Fruit fly (Drosophila melanogaster) whole organism, embryonic: ENCODE measurements around the gene ND-49L.

Experiments used
- CG4328 ChIP-seq: fragments of 200-800 bp; sonication (Bioruptor generic); optimal IDR thresholded peaks from 3 replicates; lab custom pipeline; 2017; ENCODE audit warnings: missing biosample characterization, missing genetic modification reagents, missing genetic modification characterization
- CG6689 ChIP-seq: fragments of 200-800 bp; sonication (Bioruptor generic); IDR thresholded peaks from 2 replicates; pipeline ENCODE4 v1.3.6; 2022; ENCODE audit warnings: missing biosample characterization, missing genetic modification characterization
- CG7372 ChIP-seq: fragments of 200-800 bp; sonication (Bioruptor generic); IDR thresholded peaks from 2 replicates; pipeline ENCODE4 v1.3.6; 2022; ENCODE audit warnings: missing biosample characterization, missing genetic modification characterization
- Max ChIP-seq: fragments of 200-800 bp; sonication (Bioruptor generic); optimal IDR thresholded peaks from 2 replicates; lab custom pipeline; 2016; ENCODE audit warnings: missing biosample characterization, mild to moderate bottlenecking, missing genetic modification characterization
- Sox100B ChIP-seq: fragments of 200-800 bp; sonication (Bioruptor generic); optimal IDR thresholded peaks from 3 replicates; lab custom pipeline; 2018; ENCODE audit warnings: missing biosample characterization, mild to moderate bottlenecking, missing genetic modification characterization
- cad ChIP-seq: fragments of >200 bp; optimal IDR thresholded peaks from 2 replicates; lab custom pipeline; 2017; ENCODE audit warnings: missing biosample characterization, missing genetic modification characterization
- crc ChIP-seq: fragments of 200-800 bp; sonication (Bioruptor generic); optimal IDR thresholded peaks from 2 replicates; lab custom pipeline; 2016; ENCODE audit warnings: missing biosample characterization, missing genetic modification characterization
- dan ChIP-seq: fragments of 200-800 bp; sonication (Bioruptor generic); IDR thresholded peaks from 2 replicates; pipeline ENCODE4 v1.3.6; 2022; ENCODE audit warnings: missing biosample characterization, missing genetic modification characterization
- kay ChIP-seq: fragments of 200-800 bp; sonication (Bioruptor generic); optimal IDR thresholded peaks from 2 replicates; lab custom pipeline; 2016; ENCODE audit warnings: missing biosample characterization, missing genetic modification characterization
- nmo ChIP-seq: fragments of 200-800 bp; sonication (Bioruptor generic); optimal IDR thresholded peaks from 2 replicates; lab custom pipeline; 2018; ENCODE audit warnings: missing biosample characterization, mild to moderate bottlenecking, missing genetic modification characterization, moderate library complexity
- wdn ChIP-seq: fragments of 200-800 bp; sonication (Bioruptor generic); IDR thresholded peaks from 2 replicates; pipeline ENCODE4 v1.3.6; 2022; ENCODE audit warnings: missing biosample characterization, missing genetic modification characterization

DNA sequence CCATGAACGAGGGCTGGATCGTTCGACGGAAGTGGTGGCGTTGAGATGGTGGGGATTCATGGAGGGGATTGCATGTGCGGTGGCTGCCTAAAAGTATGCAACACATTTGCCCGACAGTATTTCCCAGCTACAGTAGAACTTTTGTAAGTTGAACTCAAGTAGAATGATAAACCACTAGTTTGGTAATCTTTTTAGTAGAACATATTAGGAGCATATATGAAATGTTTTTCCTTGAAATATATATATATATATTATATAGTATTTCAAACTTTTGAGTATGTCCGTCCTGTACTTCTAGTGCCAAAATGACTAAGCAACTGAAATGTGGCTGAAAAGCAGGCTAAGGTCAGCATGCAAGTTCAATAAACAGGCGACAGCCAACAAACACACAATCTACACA lies 30.4 kb downstream of the ND-49L start:
- TF ChIP-seq CG6689, result no peak
- TF ChIP-seq kay, result no peak
- no peak for TF ChIP-seq Max
- no peak for TF ChIP-seq CG7372 (GFP tag; lab: Robert Waterston, UW)
- TF ChIP-seq dan, result no peak
- no peak for TF ChIP-seq wdn (GFP tag; lab: Robert Waterston, UW)
- TF ChIP-seq cad (GFP tag; lab: Kevin White, UChicago), result no peak
- no peak for TF ChIP-seq crc
- no peak for TF ChIP-seq CG4328 (GFP tag; lab: Kevin White, UChicago)
- no peak for TF ChIP-seq Sox100B
- no peak for TF ChIP-seq nmo (GFP tag; lab: Kevin White, UChicago)
